Worm (Caenorhabditis elegans): ENCODE results near the gene msp-76.

- TF ChIP-seq hmg-4 (GFP tag; optimal IDR thresholded peaks at IDR 0.05) (no peak), hmbx-1 (tag; optimal IDR thresholded peaks at IDR 0.05) (no peak), ets-7 (tag; optimal IDR thresholded peaks at IDR 0.05) (no peak), ama-1 (optimal IDR thresholded peaks at IDR 0.05) (no peak), flt-1 (GFP tag; IDR thresholded peaks at IDR 0.05) (no peak), aly-1 (tag; optimal IDR thresholded peaks at IDR 0.05) (no peak), pes-1 (GFP tag; IDR thresholded peaks at IDR 0.05) (no peak), B0310.2 (tag; optimal IDR thresholded peaks at IDR 0.05) (no peak), F13C5.2 (tag; optimal IDR thresholded peaks at IDR 0.05) (no peak), tbx-11 (GFP tag; IDR thresholded peaks at IDR 0.05) (no peak), hnd-1 (tag; optimal IDR thresholded peaks at IDR 0.05) (no peak), sea-1 (GFP tag; conservative IDR thresholded peaks at IDR 0.05) (no peak)
Observed at ce11 chrIV:9675572-9675971, 13.2 kb upstream of the msp-76 start, which contains the start of gene nhr-34.

Measured in whole organism, early embryonic.